Fruit fly (Drosophila melanogaster): ENCODE data around the gene CG33170.

Gene CG33170

dm6 chr3L:22863367-22864078 is 877 bp upstream of the CG33170 start, which contains the start of gene CG33169 (continued):
- peak; percentile 94 for TF ChIP-seq CG9932 (GFP tag; IDR thresholded peaks at IDR 0.05)
- TF ChIP-seq HHEX (GFP tag; optimal IDR thresholded peaks at IDR 0.05), result peak; percentile 78
- peak; percentile 72 for TF ChIP-seq BEAF-32 (GFP tag; optimal IDR thresholded peaks at IDR 0.05)
- TF ChIP-seq btn (GFP tag; optimal IDR thresholded peaks at IDR 0.05), result peak; percentile 66
- peak; percentile 98 for TF ChIP-seq Hr3 (GFP tag; optimal IDR thresholded peaks at IDR 0.05)
- no peak for TF ChIP-seq sqz (GFP tag; optimal IDR thresholded peaks at IDR 0.05)
- TF ChIP-seq corto (GFP tag; optimal IDR thresholded peaks at IDR 0.05), result no peak
- 0 out of 3 replicates have a peak, but pooled peaks have one; percentile 44 for TF ChIP-seq CG14860 (GFP tag; IDR thresholded peaks at IDR 0.05; ENCODE audit: partially characterized antibody)
- TF ChIP-seq CG12236 (GFP tag; optimal IDR thresholded peaks at IDR 0.05), result peak; percentile 63
- TF ChIP-seq pita (GFP tag; optimal IDR thresholded peaks at IDR 0.05), result no peak
- TF ChIP-seq CG5953 (GFP tag; IDR thresholded peaks at IDR 0.05), result peak; percentile 54; the same call in 1 of the 2 replicates
- 0 out of 3 replicates have a peak, but pooled peaks have one; percentile 55 for TF ChIP-seq CG7357 (GFP tag; IDR thresholded peaks at IDR 0.05)
- peak; percentile 69 for TF ChIP-seq Deaf1 (tag; optimal IDR thresholded peaks at IDR 0.05)
- peak; percentile 84 for TF ChIP-seq Meics (GFP tag; optimal IDR thresholded peaks at IDR 0.05)
- peak; percentile 95 for TF ChIP-seq CG1603 (tag; optimal IDR thresholded peaks at IDR 0.05)
- TF ChIP-seq CTCF (GFP tag; optimal IDR thresholded peaks at IDR 0.05), result peak; percentile 57
- peak; percentile 36 for TF ChIP-seq CG6765 (GFP tag; optimal IDR thresholded peaks at IDR 0.05)
- TF ChIP-seq CG10979 (tag; optimal IDR thresholded peaks at IDR 0.05), result peak; percentile 30
- peak; percentile 77 for TF ChIP-seq CG7839 (tag; optimal IDR thresholded peaks at IDR 0.05)
- TF ChIP-seq Ssrp (tag; optimal IDR thresholded peaks at IDR 0.05), result peak; percentile 33
- peak; percentile 98 for TF ChIP-seq CG12155 (GFP tag; optimal IDR thresholded peaks at IDR 0.05)
- peak; percentile 46 for TF ChIP-seq CG15696 (tag; optimal IDR thresholded peaks at IDR 0.05)
- peak; percentile 90 for TF ChIP-seq NfI (GFP tag; optimal IDR thresholded peaks at IDR 0.05)
- peak; percentile 47 for TF ChIP-seq CG33557 (GFP tag; optimal IDR thresholded peaks at IDR 0.05)
- TF ChIP-seq Rfx (GFP tag; IDR thresholded peaks at IDR 0.05), result peak; percentile 97
- peak; percentile 90 for TF ChIP-seq CG8944 (GFP tag; optimal IDR thresholded peaks at IDR 0.05)
- peak; percentile 54; the same call in 2 of the 3 replicates for TF ChIP-seq CG34224 (GFP tag; IDR thresholded peaks at IDR 0.05; ENCODE audit: partially characterized antibody)
- no peak for TF ChIP-seq h (optimal IDR thresholded peaks at IDR 0.05)
- TF ChIP-seq ATbp (GFP tag; optimal IDR thresholded peaks at IDR 0.05), result peak; percentile 67
- TF ChIP-seq CG2202 (tag; optimal IDR thresholded peaks at IDR 0.05), result peak; percentile 23
- no peak for TF ChIP-seq gro (GFP tag; optimal IDR thresholded peaks at IDR 0.05)
- TF ChIP-seq CG3726 (GFP tag; IDR thresholded peaks at IDR 0.05), result peak; percentile 65; the same call in 1 of the 3 replicates
- peak; percentile 47; the same call in 1 of the 2 replicates for TF ChIP-seq danr (GFP tag; IDR thresholded peaks at IDR 0.05)
- peak; percentile 60 for TF ChIP-seq CG13123 (GFP tag; optimal IDR thresholded peaks at IDR 0.05)
- TF ChIP-seq CG1024 (GFP tag; IDR thresholded peaks at IDR 0.05), result peak; percentile 55
- TF ChIP-seq CG12104 (GFP tag; optimal IDR thresholded peaks at IDR 0.05), result peak; percentile 56
- TF ChIP-seq wor (GFP tag; IDR thresholded peaks at IDR 0.05), result no peak
- TF ChIP-seq slou (GFP tag; optimal IDR thresholded peaks at IDR 0.05), result peak; percentile 85
- peak; percentile 66 for TF ChIP-seq fd3F (GFP tag; optimal IDR thresholded peaks at IDR 0.05)
- peak; percentile 46 for TF ChIP-seq CG18476 (GFP tag; optimal IDR thresholded peaks at IDR 0.05)
- TF ChIP-seq Bteb2 (GFP tag; optimal IDR thresholded peaks at IDR 0.05), result peak; percentile 67
- TF ChIP-seq CG4820 (GFP tag; optimal IDR thresholded peaks at IDR 0.05), result peak; percentile 71
- no peak for TF ChIP-seq nerfin-2 (GFP tag; IDR thresholded peaks at IDR 0.05; ENCODE audit: partially characterized antibody)
- TF ChIP-seq wdn (GFP tag; IDR thresholded peaks at IDR 0.05), result peak; percentile 79
- TF ChIP-seq tin (GFP tag; optimal IDR thresholded peaks at IDR 0.05), result peak; percentile 79
- peak; percentile 86 for TF ChIP-seq CG14014 (GFP tag; IDR thresholded peaks at IDR 0.05)
- TF ChIP-seq CG9876 (GFP tag; optimal IDR thresholded peaks at IDR 0.05), result peak; percentile 92
- peak; percentile 92 for TF ChIP-seq CG9817 (tag; optimal IDR thresholded peaks at IDR 0.05)
- peak; percentile 72 for TF ChIP-seq CG12391 (tag; optimal IDR thresholded peaks at IDR 0.05)
- peak; percentile 41 for TF ChIP-seq Sox100B (GFP tag; optimal IDR thresholded peaks at IDR 0.05)

Data from whole organism, embryonic.